Worm (Caenorhabditis elegans) whole organism, L2 larva: Measurements from ENCODE around the gene cyp-35A4.

Experiments used
- alr-1 ChIP-seq: fragments of 150-350 bp; optimal IDR thresholded peaks from 2 replicates; lab custom pipeline; 2014; ENCODE audit warnings: missing biosample characterization, missing genetic modification characterization
- ama-1 ChIP-seq: fragments of 150-350 bp; optimal IDR thresholded peaks from 2 replicates; lab custom pipeline; 2018; ENCODE audit warnings: inconsistent platforms
- crh-2 ChIP-seq: sonication (generic microtip); optimal IDR thresholded peaks from 2 replicates; lab custom pipeline; 2017; ENCODE audit warnings: missing biosample characterization, missing genetic modification characterization
- fos-1 ChIP-seq: fragments of 150-350 bp; optimal IDR thresholded peaks from 2 replicates; lab custom pipeline; 2014; ENCODE audit warnings: missing biosample characterization, missing genetic modification characterization
- lin-13 ChIP-seq: fragments of 150-350 bp; optimal IDR thresholded peaks from 2 replicates; lab custom pipeline; 2014; ENCODE audit warnings: missing biosample characterization, missing genetic modification reagents, missing genetic modification characterization
- lin-39 ChIP-seq: fragments of 150-350 bp; optimal IDR thresholded peaks from 2 replicates; lab custom pipeline; 2014; ENCODE audit warnings: missing biosample characterization, missing genetic modification reagents, missing genetic modification characterization
- skn-1 ChIP-seq: sonication (generic microtip); optimal IDR thresholded peaks from 2 replicates; lab custom pipeline; 2017; ENCODE audit warnings: missing biosample characterization, missing genetic modification characterization
- unc-62 ChIP-seq: fragments of 150-350 bp; optimal IDR thresholded peaks from 2 replicates; lab custom pipeline; 2014; ENCODE audit warnings: missing biosample characterization, missing genetic modification reagents, missing genetic modification characterization
- zag-1 ChIP-seq: fragments of 150-350 bp; optimal IDR thresholded peaks from 2 replicates; lab custom pipeline; 2014; ENCODE audit warnings: missing biosample characterization, missing genetic modification characterization

ce11 chrV:4022309-4022708 is 9.1 kb upstream of the cyp-35A4 start, which contains the start of gene cyp-35A3:
- TF ChIP-seq crh-2 (tag; lab: Kevin White, UChicago) (no peak), skn-1 (tag; lab: Kevin White, UChicago) (no peak), zag-1 (no peak), lin-13 (GFP tag; lab: Kevin White, UChicago) (no peak), fos-1 (tag; lab: Kevin White, UChicago) (no peak), lin-39 (no peak), ama-1 (lab: Kevin White, UChicago) (no peak), alr-1 (tag; lab: Kevin White, UChicago) (no peak), unc-62 (GFP tag; lab: Kevin White, UChicago) (no peak)
